Worm (Caenorhabditis elegans): ENCODE measurements around the gene bath-15.

bath-15 gene

ce11 chrIII:7780566-7781238, 4.9 kb upstream of the bath-15 start:
- no peak for TF ChIP-seq madf-8 (GFP tag; conservative IDR thresholded peaks at IDR 0.05)
- TF ChIP-seq nhr-90 (tag; optimal IDR thresholded peaks at IDR 0.05), result no peak
- no peak for TF ChIP-seq zfh-2 (GFP tag; conservative IDR thresholded peaks at IDR 0.05)
- no peak for TF ChIP-seq nfya-2 (GFP tag; IDR thresholded peaks at IDR 0.05)
- TF ChIP-seq F23B12.7 (tag; optimal IDR thresholded peaks at IDR 0.05; ENCODE audit: insufficient read depth), result no peak
- no peak for TF ChIP-seq atf-7 (tag; optimal IDR thresholded peaks at IDR 0.05)
- no peak for TF ChIP-seq him-1 (tag; optimal IDR thresholded peaks at IDR 0.05)
- no peak for TF ChIP-seq bed-1 (GFP tag; IDR thresholded peaks at IDR 0.05)
- no peak for TF ChIP-seq ceh-58 (GFP tag; IDR thresholded peaks at IDR 0.05)
- no peak for TF ChIP-seq mxl-1 (tag; optimal IDR thresholded peaks at IDR 0.05)
- TF ChIP-seq cebp-1 (GFP tag; IDR thresholded peaks at IDR 0.05), result no peak
- TF ChIP-seq cebp-1 (tag; optimal IDR thresholded peaks at IDR 0.05), result no peak
- TF ChIP-seq ztf-28 (GFP tag; IDR thresholded peaks at IDR 0.05), result no peak

ce11 chrIII:7779313-7779712, 3.5 kb upstream of the bath-15 start:
- TF ChIP-seq dox-1 (GFP tag; IDR thresholded peaks at IDR 0.05) (no peak), ztf-22 (GFP tag; optimal IDR thresholded peaks at IDR 0.05) (no peak), zim-3 (tag; optimal IDR thresholded peaks at IDR 0.05) (no peak), hlh-26 (GFP tag; conservative IDR thresholded peaks at IDR 0.05) (no peak), madf-3 (GFP tag; IDR thresholded peaks at IDR 0.05) (no peak), F57C9.4 (tag; optimal IDR thresholded peaks at IDR 0.05) (no peak), lin-26 (GFP tag; IDR thresholded peaks at IDR 0.05) (no peak), Y79H2A.3 (GFP tag; conservative IDR thresholded peaks at IDR 0.05) (no peak)

ce11 chrIII:7778530-7778929, 2.7 kb upstream of the bath-15 start:
- TF ChIP-seq attf-6 (GFP tag; IDR thresholded peaks at IDR 0.05) (no peak), F52B5.7 (tag; optimal IDR thresholded peaks at IDR 0.05) (no peak), unc-130 (GFP tag; optimal IDR thresholded peaks at IDR 0.05) (no peak), lir-1 (GFP tag; conservative IDR thresholded peaks at IDR 0.05) (no peak), atf-7 (tag; optimal IDR thresholded peaks at IDR 0.05) (no peak), hsf-1 (GFP tag; IDR thresholded peaks at IDR 0.05) (no peak)

ce11 chrIII:7773791-7774190, 2.0 kb downstream of the bath-15 start:
- TF ChIP-seq him-1 (tag; optimal IDR thresholded peaks at IDR 0.05), result peak; percentile 59
- no peak for TF ChIP-seq F55B11.4 (tag; optimal IDR thresholded peaks at IDR 0.05; ENCODE audit: borderline replicate concordance, insufficient read depth)
- TF ChIP-seq nhr-120 (GFP tag; IDR thresholded peaks at IDR 0.05), result no peak
- peak; percentile 12 for TF ChIP-seq F49E8.2 (tag; optimal IDR thresholded peaks at IDR 0.05; ENCODE audit: insufficient read depth)
- peak; percentile 36 for TF ChIP-seq hrde-1 (tag; optimal IDR thresholded peaks at IDR 0.05; ENCODE audit: borderline replicate concordance)
- TF ChIP-seq ama-1 (optimal IDR thresholded peaks at IDR 0.05), result no peak
- peak in 1 of 2 experiments; percentile 36 for TF ChIP-seq ama-1 (GFP tag; optimal IDR thresholded peaks at IDR 0.05)
- TF ChIP-seq rpc-1 (optimal IDR thresholded peaks at IDR 0.05), result no peak
- no peak for TF ChIP-seq rpc-1 (tag; optimal IDR thresholded peaks at IDR 0.05)
- no peak for TF ChIP-seq ets-4 (GFP tag; optimal IDR thresholded peaks at IDR 0.05)
- TF ChIP-seq hsf-1 (GFP tag; IDR thresholded peaks at IDR 0.05), result peak; percentile 61; the same call in 1 of the 2 replicates

All from whole organism, young adult.